Fruit fly (Drosophila melanogaster) whole organism, pupa: ENCODE data around the gene CG13042.

Experiments
- CG10348 ChIP-seq: fragments of 200-800 bp; sonication (Bioruptor generic); IDR thresholded peaks from 2 replicates; pipeline ENCODE4 v1.3.6; 2022; ENCODE audit warnings: missing biosample characterization, missing genetic modification characterization
- CG12605 ChIP-seq: fragments of 200-800 bp; sonication (Bioruptor generic); IDR thresholded peaks from 2 replicates; pipeline ENCODE4 v1.3.6; 2022; ENCODE audit warnings: missing biosample characterization, missing genetic modification characterization
- CG13204 ChIP-seq: fragments of 200-800 bp; sonication (Bioruptor generic); optimal IDR thresholded peaks from 2 replicates; lab custom pipeline; 2018; ENCODE audit warnings: missing biosample characterization, mild to moderate bottlenecking, missing genetic modification characterization, moderate library complexity
- CG14655 ChIP-seq: fragments of 200-800 bp; sonication (Bioruptor generic); optimal IDR thresholded peaks from 3 replicates; lab custom pipeline; 2017; ENCODE audit warnings: mild to moderate bottlenecking, missing biosample characterization, missing genetic modification reagents, missing genetic modification characterization
- CG15710 ChIP-seq: fragments of 200-800 bp; sonication (Bioruptor generic); optimal IDR thresholded peaks from 2 replicates; lab custom pipeline; 2018; ENCODE audit warnings: missing biosample characterization, mild to moderate bottlenecking, missing genetic modification characterization, moderate library complexity
- CG17806 ChIP-seq: fragments of 200-800 bp; sonication (Bioruptor generic); optimal IDR thresholded peaks from 2 replicates; lab custom pipeline; 2018; ENCODE audit warnings: missing biosample characterization, mild to moderate bottlenecking, missing genetic modification characterization, moderate library complexity
- CG32121 ChIP-seq: fragments of 200-800 bp; sonication (Bioruptor generic); IDR thresholded peaks from 2 replicates; pipeline ENCODE4 v1.3.6; 2022; ENCODE audit warnings: missing biosample characterization, missing genetic modification characterization
- CG34367 ChIP-seq: fragments of 200-800 bp; sonication (Bioruptor generic); optimal IDR thresholded peaks from 2 replicates; lab custom pipeline; 2018; ENCODE audit warnings: missing biosample characterization, mild to moderate bottlenecking, missing genetic modification characterization
- CG4496 ChIP-seq: fragments of 200-800 bp; sonication (Bioruptor generic); IDR thresholded peaks from 3 replicates; pipeline ENCODE4 v1.3.6; 2022; ENCODE audit warnings: missing biosample characterization, missing genetic modification characterization
- CG8159 ChIP-seq: fragments of 200-800 bp; sonication (Bioruptor generic); optimal IDR thresholded peaks from 3 replicates; lab custom pipeline; 2018; ENCODE audit warnings: missing biosample characterization, mild to moderate bottlenecking, missing genetic modification characterization, moderate library complexity
- CG8301 ChIP-seq: fragments of 200-800 bp; sonication (Bioruptor generic); optimal IDR thresholded peaks from 2 replicates; lab custom pipeline; 2018; ENCODE audit warnings: missing biosample characterization, mild to moderate bottlenecking, missing genetic modification characterization
- CG9948 ChIP-seq: fragments of 200-800 bp; sonication (Bioruptor generic); optimal IDR thresholded peaks from 2 replicates; lab custom pipeline; 2018; ENCODE audit warnings: missing biosample characterization, mild to moderate bottlenecking, missing genetic modification characterization, moderate library complexity
- D1 ChIP-seq: fragments of 200-800 bp; sonication (Bioruptor generic); optimal IDR thresholded peaks from 2 replicates; lab custom pipeline; 2018; ENCODE audit warnings: missing biosample characterization, mild to moderate bottlenecking, missing genetic modification characterization, moderate library complexity
- EcR ChIP-seq: fragments of 200-800 bp; sonication (Bioruptor generic); optimal IDR thresholded peaks from 3 replicates; lab custom pipeline; 2019; ENCODE audit warnings: missing biosample characterization, missing genetic modification characterization, mild to moderate bottlenecking, moderate library complexity, missing genetic modification reagents
- Ets98B ChIP-seq: fragments of 200-800 bp; sonication (Bioruptor generic); IDR thresholded peaks from 2 replicates; pipeline ENCODE4 v1.3.6; 2022; ENCODE audit warnings: missing biosample characterization, missing genetic modification characterization
- Pif1A ChIP-seq: fragments of 200-800 bp; sonication (Bioruptor generic); optimal IDR thresholded peaks from 3 replicates; lab custom pipeline; 2016; ENCODE audit warnings: missing biosample characterization, missing genetic modification characterization
- Pif1B ChIP-seq: fragments of 200-800 bp; sonication (Bioruptor generic); optimal IDR thresholded peaks from 3 replicates; lab custom pipeline; 2016; ENCODE audit warnings: missing biosample characterization, missing genetic modification characterization
- Snoo ChIP-seq: fragments of 200-800 bp; sonication (Bioruptor generic); optimal IDR thresholded peaks from 3 replicates; lab custom pipeline; 2017; ENCODE audit warnings: missing biosample characterization, mild to moderate bottlenecking, missing genetic modification characterization, inconsistent platforms
- fd96Ca ChIP-seq: fragments of 200-800 bp; sonication (Bioruptor generic); IDR thresholded peaks from 3 replicates; pipeline ENCODE4 v1.3.6; 2022; ENCODE audit warnings: missing biosample characterization, missing genetic modification characterization
- gl ChIP-seq: fragments of 200-800 bp; sonication (Bioruptor generic); optimal IDR thresholded peaks from 2 replicates; lab custom pipeline; 2018; ENCODE audit warnings: missing biosample characterization, mild to moderate bottlenecking, missing genetic modification characterization
- rn ChIP-seq: fragments of 200-800 bp; sonication (Bioruptor generic); IDR thresholded peaks from 2 replicates; pipeline ENCODE4 v1.3.6; 2022; ENCODE audit warnings: missing biosample characterization, missing genetic modification characterization

The CG13042 gene

DNA sequence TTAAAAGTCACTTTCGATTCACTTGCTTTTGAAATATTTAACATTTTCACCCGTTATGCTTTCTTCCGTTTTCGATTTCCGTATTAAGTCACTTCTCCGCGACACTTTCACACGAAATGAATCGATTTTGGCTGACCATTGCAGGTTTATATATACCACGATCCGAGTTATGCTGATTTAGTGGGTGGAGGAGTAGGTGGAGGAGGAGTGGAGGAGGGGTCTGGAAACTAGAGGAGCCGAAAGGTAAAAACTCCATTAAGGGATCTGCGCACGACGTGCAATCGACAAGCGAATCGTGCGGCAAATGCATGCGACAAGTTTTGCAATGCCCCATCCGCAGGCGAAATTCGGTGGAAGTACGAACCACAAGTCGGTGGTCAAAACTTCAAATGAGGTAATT is 17.4 kb downstream of the CG13042 start, which contains the start of gene CG13045:
Gene CG13045 (minus strand): TSS at position 101 of the 400 bp plus-strand sequence.
- TF ChIP-seq CG10348 (GFP tag; lab: Robert Waterston, UW) (no peak), CG17806 (tag; lab: Kevin White, UChicago) (no peak), gl (tag; lab: Kevin White, UChicago) (no peak), Pif1A (GFP tag; lab: Kevin White, UChicago) (no peak), Pif1B (GFP tag; lab: Kevin White, UChicago) (no peak), D1 (no peak), CG14655 (GFP tag; lab: Kevin White, UChicago) (no peak), rn (GFP tag; lab: Robert Waterston, UW) (no peak), Snoo (tag; lab: Kevin White, UChicago) (no peak), CG8159 (tag; lab: Kevin White, UChicago) (no peak), CG9948 (tag; lab: Kevin White, UChicago) (no peak), CG15710 (tag; lab: Kevin White, UChicago) (no peak), CG32121 (no peak), CG4496 (no peak), CG12605 (GFP tag; lab: Robert Waterston, UW) (no peak)

DNA sequence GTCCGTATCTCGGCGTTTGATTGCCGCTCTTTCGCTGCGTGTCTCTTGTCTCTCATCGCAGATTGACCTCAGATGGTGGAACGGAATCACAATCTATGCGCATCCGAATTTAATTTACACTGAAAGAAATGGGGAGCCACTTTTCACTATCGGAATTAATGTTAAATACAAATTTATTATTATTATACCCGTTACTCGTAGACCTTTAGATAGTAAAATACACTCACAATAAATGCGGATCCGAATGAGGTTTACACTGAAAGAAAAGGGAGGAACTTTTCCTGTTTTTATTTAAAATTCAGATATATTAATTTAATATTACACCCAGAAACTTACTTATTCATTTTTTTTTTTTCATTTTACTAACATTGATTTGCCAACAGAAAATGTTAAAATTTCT is 19.2 kb downstream of the CG13042 start:
- no peak for TF ChIP-seq D1
- peak; percentile 22 for TF ChIP-seq CG17806 (tag; lab: Kevin White, UChicago)
- TF ChIP-seq CG15710 (tag; lab: Kevin White, UChicago) = peak; percentile 5
- peak; percentile 32 for TF ChIP-seq CG9948 (tag; lab: Kevin White, UChicago)
- TF ChIP-seq CG34367 (tag; lab: Kevin White, UChicago) = peak; percentile 3
- peak; percentile 52 for TF ChIP-seq CG14655 (GFP tag; lab: Kevin White, UChicago)
- no peak for TF ChIP-seq fd96Ca (GFP tag; lab: Robert Waterston, UW)
- TF ChIP-seq CG8159 (tag; lab: Kevin White, UChicago) = peak; percentile 10
- peak; percentile 25 for TF ChIP-seq Pif1A (GFP tag; lab: Kevin White, UChicago)

dm6 chr3L:16288322-16288721 is 20.0 kb downstream of the CG13042 start, which contains the start of gene CG13046:
Gene CG13046, minus strand, starts transcription at chr3L:16288422.
- no peak for TF ChIP-seq gl (tag; lab: Kevin White, UChicago)
- no peak for TF ChIP-seq Snoo (tag; lab: Kevin White, UChicago)
- TF ChIP-seq Ets98B = no peak
- no peak for TF ChIP-seq CG4496

DNA sequence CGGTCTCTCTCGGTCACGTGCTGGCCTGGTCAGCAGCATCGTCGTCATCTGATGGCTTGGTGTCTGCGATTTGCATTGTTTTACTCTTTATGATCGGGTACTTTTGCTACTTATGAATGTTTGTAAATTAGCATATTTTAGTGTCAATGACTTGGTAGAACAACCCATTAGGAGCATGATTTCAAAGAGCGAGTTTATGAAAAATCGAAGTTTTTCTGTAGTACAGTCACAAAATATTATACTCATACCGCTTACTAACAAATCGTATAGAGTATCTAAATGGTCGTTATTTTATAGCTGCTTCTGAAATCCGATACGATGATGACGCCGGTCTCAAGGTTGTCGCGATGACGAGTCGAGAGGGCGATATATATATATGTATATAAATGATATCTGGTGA is 22.0 kb downstream of the CG13042 start:
- peak; percentile 33 for TF ChIP-seq CG13204 (GFP tag; lab: Kevin White, UChicago)
- TF ChIP-seq CG8301 (tag; lab: Kevin White, UChicago) = no peak
- peak; percentile 27 for TF ChIP-seq CG14655 (GFP tag; lab: Kevin White, UChicago)
- peak; percentile 86 for TF ChIP-seq CG15710 (tag; lab: Kevin White, UChicago)
- TF ChIP-seq Ets98B = no peak
- TF ChIP-seq EcR (GFP tag; lab: Kevin White, UChicago) = peak; percentile 87
- TF ChIP-seq D1 = peak; percentile 62
- TF ChIP-seq CG4496 = no peak
- TF ChIP-seq Snoo (tag; lab: Kevin White, UChicago) = peak; percentile 7
- TF ChIP-seq gl (tag; lab: Kevin White, UChicago) = peak; percentile 53
- no peak for TF ChIP-seq fd96Ca (GFP tag; lab: Robert Waterston, UW)
- TF ChIP-seq Pif1B (GFP tag; lab: Kevin White, UChicago) = peak; percentile 56
- TF ChIP-seq Pif1A (GFP tag; lab: Kevin White, UChicago) = peak; percentile 65
- peak; percentile 70 for TF ChIP-seq CG9948 (tag; lab: Kevin White, UChicago)
- TF ChIP-seq CG17806 (tag; lab: Kevin White, UChicago) = peak; percentile 76
- TF ChIP-seq CG10348 (GFP tag; lab: Robert Waterston, UW) = no peak
- no peak for TF ChIP-seq CG32121
- no peak for TF ChIP-seq rn (GFP tag; lab: Robert Waterston, UW)
- peak; percentile 89 for TF ChIP-seq CG8159 (tag; lab: Kevin White, UChicago)
- peak; percentile 67 for TF ChIP-seq CG34367 (tag; lab: Kevin White, UChicago)

DNA sequence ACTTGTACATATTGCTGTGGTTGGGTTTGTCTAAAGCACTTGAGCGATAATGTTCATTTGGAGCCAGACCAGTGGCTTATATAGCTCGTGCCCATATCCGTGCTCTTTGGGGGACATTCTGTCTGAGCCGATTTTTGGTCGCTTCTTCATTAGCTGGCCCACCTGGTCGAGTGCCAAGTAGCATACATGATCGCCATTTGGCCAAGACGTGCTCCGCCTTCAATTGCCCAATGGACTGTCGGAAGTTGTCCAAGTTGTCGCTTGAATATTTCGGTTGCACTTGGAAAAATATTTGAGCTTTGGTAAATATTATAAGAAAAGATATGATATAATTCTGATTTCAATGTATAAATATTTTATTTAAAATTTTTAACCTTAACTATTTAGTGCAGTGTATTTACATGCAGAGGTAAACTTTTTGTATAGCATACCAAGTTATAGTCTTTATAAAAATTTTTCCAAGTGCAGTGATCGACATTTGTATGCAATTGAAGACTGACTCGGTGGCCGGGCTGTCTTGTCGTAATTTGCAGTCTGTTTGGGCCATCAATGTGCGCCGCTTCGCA is 22.9 kb downstream of the CG13042 start, which contains the start of gene CG13047:
Gene CG13047 (minus strand): TSS at position 51 of the 566 bp plus-strand sequence.
- peak; percentile 33 for TF ChIP-seq CG17806 (tag; lab: Kevin White, UChicago)
- TF ChIP-seq Pif1B (GFP tag; lab: Kevin White, UChicago) = no peak
- TF ChIP-seq fd96Ca (GFP tag; lab: Robert Waterston, UW) = no peak
- peak; percentile 55 for TF ChIP-seq CG8159 (tag; lab: Kevin White, UChicago)
- TF ChIP-seq CG10348 (GFP tag; lab: Robert Waterston, UW) = no peak
- TF ChIP-seq Pif1A (GFP tag; lab: Kevin White, UChicago) = no peak
- TF ChIP-seq EcR (GFP tag; lab: Kevin White, UChicago) = no peak
- TF ChIP-seq D1 = no peak
- no peak for TF ChIP-seq CG32121
- no peak for TF ChIP-seq CG13204 (GFP tag; lab: Kevin White, UChicago)
- peak; percentile 29 for TF ChIP-seq CG15710 (tag; lab: Kevin White, UChicago)
- TF ChIP-seq CG14655 (GFP tag; lab: Kevin White, UChicago) = peak; percentile 17
- 0 out of 3 replicates have a peak, but pooled peaks have one; percentile 17 for TF ChIP-seq CG4496
- peak; percentile 1 for TF ChIP-seq CG34367 (tag; lab: Kevin White, UChicago)
- TF ChIP-seq CG9948 (tag; lab: Kevin White, UChicago) = peak; percentile 52

dm6 chr3L:16283821-16284220 is 24.5 kb downstream of the CG13042 start, which contains the start of gene CG13048:
Gene CG13048, minus strand, starts transcription at chr3L:16283921.
- TF ChIP-seq D1 (no peak), CG10348 (GFP tag; lab: Robert Waterston, UW) (0 out of 2 replicates have a peak, but pooled peaks have one; percentile 16)
